Worm (Caenorhabditis elegans): ENCODE data around the gene Y110A2AL.6.
"Not testable (repeated sequence)": the region's sequence is repeated elsewhere in the genome, so short reads cannot be mapped to it uniquely, and the experiment has no call there.

DNA sequence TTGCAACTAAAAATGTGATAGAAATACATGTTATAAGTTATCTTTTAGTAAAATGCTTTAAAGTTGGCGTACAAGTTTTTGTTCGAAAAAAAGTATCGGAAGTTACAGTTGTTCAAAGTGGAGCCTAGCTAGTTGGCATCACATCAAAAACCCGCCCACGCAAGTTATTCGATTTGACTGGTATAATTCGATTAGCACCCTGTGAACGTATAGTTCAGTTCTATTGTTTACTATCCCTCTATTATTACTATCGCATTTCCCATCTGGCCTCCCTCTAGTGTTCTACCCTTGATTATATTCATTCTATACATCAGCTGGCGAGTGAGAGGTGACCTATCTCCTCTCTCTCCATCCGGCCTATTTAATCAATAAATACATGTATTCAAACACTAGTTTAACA, 2.4 kb downstream of the Y110A2AL.6 start, which contains the start of gene Y110A2AL.4:
- not testable (repeated sequence) for TF ChIP-seq ztf-29 (GFP tag; IDR thresholded peaks at IDR 0.05); cog-1 (tag; optimal IDR thresholded peaks at IDR 0.05); ref-1 (GFP tag; conservative IDR thresholded peaks at IDR 0.05); flt-1 (GFP tag; IDR thresholded peaks at IDR 0.05); med-1 (GFP tag; optimal IDR thresholded peaks at IDR 0.05; ENCODE audit: insufficient read depth); klf-2 (GFP tag; conservative IDR thresholded peaks at IDR 0.05); T22C8.4 (GFP tag; IDR thresholded peaks at IDR 0.05)
